Worm (Caenorhabditis elegans): ENCODE data around the gene F23D12.10.

F23D12.10 gene

ce11 chrX:14447498-14447897 is 32.0 kb upstream of the F23D12.10 start:
- TF ChIP-seq cnd-1 (tag; optimal IDR thresholded peaks at IDR 0.05) = peak; percentile 52
- no peak for TF ChIP-seq M03D4.4 (tag; optimal IDR thresholded peaks at IDR 0.05)
- TF ChIP-seq nhr-76 (tag; optimal IDR thresholded peaks at IDR 0.05) = no peak
- no peak for TF ChIP-seq mep-1 (tag; optimal IDR thresholded peaks at IDR 0.05)
- peak; percentile 54 for TF ChIP-seq nhr-2 (tag; optimal IDR thresholded peaks at IDR 0.05)
- no peak for TF ChIP-seq snpc-4 (tag; optimal IDR thresholded peaks at IDR 0.05)
- TF ChIP-seq unc-62 (GFP tag; optimal IDR thresholded peaks at IDR 0.05) = no peak
- TF ChIP-seq zip-8 (tag; optimal IDR thresholded peaks at IDR 0.05) = peak; percentile 88
- TF ChIP-seq pha-4 (tag; optimal IDR thresholded peaks at IDR 0.05) = no peak
- no peak for TF ChIP-seq bed-3 (GFP tag; optimal IDR thresholded peaks at IDR 0.05)
- TF ChIP-seq ceh-83 (GFP tag; optimal IDR thresholded peaks at IDR 0.05) = no peak
- no peak for TF ChIP-seq flh-1 (GFP tag; optimal IDR thresholded peaks at IDR 0.05)
- TF ChIP-seq tbx-8 (GFP tag; optimal IDR thresholded peaks at IDR 0.05) = no peak
- no peak for TF ChIP-seq ces-1 (GFP tag; optimal IDR thresholded peaks at IDR 0.05)
- no peak for TF ChIP-seq elt-1 (tag; optimal IDR thresholded peaks at IDR 0.05; ENCODE audit: borderline replicate concordance, insufficient read depth)
- no peak for TF ChIP-seq lsy-2 (tag; optimal IDR thresholded peaks at IDR 0.05)
- no peak for TF ChIP-seq ceh-39 (tag; optimal IDR thresholded peaks at IDR 0.05)
- TF ChIP-seq unc-39 (tag; optimal IDR thresholded peaks at IDR 0.05) = no peak
- no peak for TF ChIP-seq mab-5 (tag; optimal IDR thresholded peaks at IDR 0.05)
- TF ChIP-seq ceh-43 (GFP tag; optimal IDR thresholded peaks at IDR 0.05) = no peak
- no peak for TF ChIP-seq sptf-1 (tag; optimal IDR thresholded peaks at IDR 0.05)
- TF ChIP-seq ztf-11 (tag; optimal IDR thresholded peaks at IDR 0.05) = no peak
- TF ChIP-seq sem-2 (GFP tag; optimal IDR thresholded peaks at IDR 0.05) = no peak
- TF ChIP-seq lin-32 (GFP tag; optimal IDR thresholded peaks at IDR 0.05) = no peak
- no peak for TF ChIP-seq nhr-28 (tag; optimal IDR thresholded peaks at IDR 0.05)
- no peak for TF ChIP-seq mls-2 (tag; optimal IDR thresholded peaks at IDR 0.05)
- peak; percentile 33 for TF ChIP-seq hlh-1 (tag; optimal IDR thresholded peaks at IDR 0.05)
- TF ChIP-seq elt-3 (tag; optimal IDR thresholded peaks at IDR 0.05) = no peak
- TF ChIP-seq ham-2 (GFP tag; optimal IDR thresholded peaks at IDR 0.05) = no peak
- TF ChIP-seq nhr-12 (tag; optimal IDR thresholded peaks at IDR 0.05) = no peak

ce11 chrX:14444701-14445100 is 29.2 kb upstream of the F23D12.10 start, which contains the start of gene F23D12.4:
Gene F23D12.4 (plus strand): TSS chrX:14445001.
- no peak for TF ChIP-seq unc-62 (GFP tag; optimal IDR thresholded peaks at IDR 0.05)
- no peak for TF ChIP-seq snpc-4 (tag; optimal IDR thresholded peaks at IDR 0.05)
- TF ChIP-seq nhr-76 (tag; optimal IDR thresholded peaks at IDR 0.05) = no peak
- no peak for TF ChIP-seq ceh-43 (GFP tag; optimal IDR thresholded peaks at IDR 0.05)
- no peak for TF ChIP-seq lin-32 (GFP tag; optimal IDR thresholded peaks at IDR 0.05)
- TF ChIP-seq mab-5 (tag; optimal IDR thresholded peaks at IDR 0.05) = no peak
- no peak for TF ChIP-seq tbx-8 (GFP tag; optimal IDR thresholded peaks at IDR 0.05)
- TF ChIP-seq nhr-2 (tag; optimal IDR thresholded peaks at IDR 0.05) = no peak
- no peak for TF ChIP-seq zip-8 (tag; optimal IDR thresholded peaks at IDR 0.05)
- no peak for TF ChIP-seq unc-120 (tag; optimal IDR thresholded peaks at IDR 0.05; ENCODE audit: poor library complexity, severe bottlenecking)
- no peak for TF ChIP-seq blmp-1 (tag; optimal IDR thresholded peaks at IDR 0.05)
- no peak for TF ChIP-seq M03D4.4 (tag; optimal IDR thresholded peaks at IDR 0.05)
- TF ChIP-seq lin-13 (tag; optimal IDR thresholded peaks at IDR 0.05) = no peak
- no peak for TF ChIP-seq sem-2 (GFP tag; optimal IDR thresholded peaks at IDR 0.05)
- TF ChIP-seq nhr-237 (tag; optimal IDR thresholded peaks at IDR 0.05) = no peak
- TF ChIP-seq hlh-1 (tag; optimal IDR thresholded peaks at IDR 0.05) = no peak
- no peak for TF ChIP-seq lsy-2 (tag; optimal IDR thresholded peaks at IDR 0.05)
- no peak for TF ChIP-seq pha-4 (tag; optimal IDR thresholded peaks at IDR 0.05)

- TF ChIP-seq lin-13 (tag; optimal IDR thresholded peaks at IDR 0.05) (no peak), ceh-39 (tag; optimal IDR thresholded peaks at IDR 0.05) (no peak), ham-2 (GFP tag; optimal IDR thresholded peaks at IDR 0.05) (no peak), lsy-2 (tag; optimal IDR thresholded peaks at IDR 0.05) (no peak), unc-39 (tag; optimal IDR thresholded peaks at IDR 0.05) (no peak), unc-120 (tag; optimal IDR thresholded peaks at IDR 0.05; ENCODE audit: poor library complexity, severe bottlenecking) (no peak), elt-1 (tag; optimal IDR thresholded peaks at IDR 0.05; ENCODE audit: borderline replicate concordance, insufficient read depth) (no peak), ceh-43 (GFP tag; optimal IDR thresholded peaks at IDR 0.05) (no peak), nhr-76 (tag; optimal IDR thresholded peaks at IDR 0.05) (no peak), nhr-2 (tag; optimal IDR thresholded peaks at IDR 0.05) (no peak)
Observed at ce11 chrX:14442321-14442720, 26.8 kb upstream of the F23D12.10 start, which contains the start of gene F23D12.3. Gene F23D12.3 (plus strand): TSS chrX:14442621.

Data from whole organism, mixed stage, embryonic.